Worm (Caenorhabditis elegans): ENCODE measurements around the gene F21A3.2.

The F21A3.2 gene

DNA sequence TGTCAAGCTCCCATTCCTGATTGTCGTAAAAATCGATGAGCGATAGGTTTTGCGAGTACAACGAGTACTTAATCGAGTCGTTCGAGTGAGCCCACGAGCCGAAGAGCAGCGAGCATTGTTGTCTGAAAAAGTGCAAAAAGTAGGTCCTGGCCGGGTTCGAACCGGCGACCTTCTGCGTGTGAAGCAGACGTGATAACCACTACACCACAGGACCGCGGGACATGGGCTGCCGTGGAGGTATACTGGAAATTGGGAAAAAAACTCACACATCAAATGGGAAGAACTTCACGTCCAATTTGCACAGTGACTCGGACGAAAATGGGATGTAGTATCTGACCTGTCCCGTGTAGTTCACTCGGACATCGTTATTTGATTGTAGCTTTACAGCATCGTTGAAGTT is 18.4 kb downstream of the F21A3.2 start (continued):
- TF ChIP-seq chd-7 (tag; optimal IDR thresholded peaks at IDR 0.05): no peak
- TF ChIP-seq hsf-1 (GFP tag; IDR thresholded peaks at IDR 0.05): 0 out of 2 replicates have a peak, but pooled peaks have one; percentile 10
- TF ChIP-seq efl-1 (GFP tag; optimal IDR thresholded peaks at IDR 0.05): no peak
- no peak for TF ChIP-seq F57C9.4 (tag; optimal IDR thresholded peaks at IDR 0.05)
- TF ChIP-seq lsy-27 (tag; optimal IDR thresholded peaks at IDR 0.05; ENCODE audit: borderline replicate concordance, insufficient read depth): no peak
- TF ChIP-seq hmg-1.2 (GFP tag; IDR thresholded peaks at IDR 0.05): peak; percentile 41; the same call in 1 of the 2 replicates
- no peak for TF ChIP-seq lin-40 (tag; optimal IDR thresholded peaks at IDR 0.05)
- TF ChIP-seq ZK185.1 (tag; optimal IDR thresholded peaks at IDR 0.05; ENCODE audit: poor library complexity, severe bottlenecking): no peak
- peak; percentile 63 for TF ChIP-seq pbrm-1 (GFP tag; IDR thresholded peaks at IDR 0.05)
- no peak for TF ChIP-seq K11D2.4 (GFP tag; IDR thresholded peaks at IDR 0.05)
- TF ChIP-seq ztf-25 (GFP tag; IDR thresholded peaks at IDR 0.05): no peak
- no peak for TF ChIP-seq snpc-1.1 (tag; optimal IDR thresholded peaks at IDR 0.05; ENCODE audit: insufficient read depth)
- TF ChIP-seq atf-7 (tag; optimal IDR thresholded peaks at IDR 0.05): no peak
- TF ChIP-seq mxl-1 (tag; optimal IDR thresholded peaks at IDR 0.05): no peak
- no peak for TF ChIP-seq athp-1 (tag; optimal IDR thresholded peaks at IDR 0.05)
- TF ChIP-seq nhr-80 (tag; optimal IDR thresholded peaks at IDR 0.05): peak; percentile 17
- no peak for TF ChIP-seq cebp-2 (GFP tag; IDR thresholded peaks at IDR 0.05)
- no peak for TF ChIP-seq ekl-4 (GFP tag; IDR thresholded peaks at IDR 0.05)
- no peak for TF ChIP-seq cebp-1 (GFP tag; IDR thresholded peaks at IDR 0.05)
- TF ChIP-seq cebp-1 (tag; optimal IDR thresholded peaks at IDR 0.05): no peak
- TF ChIP-seq attf-5 (GFP tag; optimal IDR thresholded peaks at IDR 0.05): no peak
- TF ChIP-seq F33H1.4 (GFP tag; IDR thresholded peaks at IDR 0.05): peak; percentile 54; the same call in 1 of the 2 replicates
- no peak for TF ChIP-seq ceh-79 (tag; optimal IDR thresholded peaks at IDR 0.05)
- TF ChIP-seq repo-1 (tag; optimal IDR thresholded peaks at IDR 0.05): no peak
- no peak for TF ChIP-seq ceh-40 (GFP tag; IDR thresholded peaks at IDR 0.05)
- TF ChIP-seq lin-26 (GFP tag; IDR thresholded peaks at IDR 0.05): peak; percentile 75; the same call in 1 of the 2 replicates
- TF ChIP-seq him-1 (tag; optimal IDR thresholded peaks at IDR 0.05): peak; percentile 65
- TF ChIP-seq F22D6.2 (tag; optimal IDR thresholded peaks at IDR 0.05): no peak
- no peak for TF ChIP-seq hmg-20 (GFP tag; IDR thresholded peaks at IDR 0.05)

ce11 chrV:15512856-15513756 is 20.7 kb downstream of the F21A3.2 start:
- TF ChIP-seq ztf-6 (GFP tag; IDR thresholded peaks at IDR 0.05) (no peak), ceh-79 (tag; optimal IDR thresholded peaks at IDR 0.05) (no peak), ztf-22 (GFP tag; optimal IDR thresholded peaks at IDR 0.05) (no peak), gei-17 (GFP tag; optimal IDR thresholded peaks at IDR 0.05) (no peak), lag-1 (GFP tag; IDR thresholded peaks at IDR 0.05) (no peak), ccch-3 (GFP tag; optimal IDR thresholded peaks at IDR 0.05) (no peak), tlf-1 (GFP tag; optimal IDR thresholded peaks at IDR 0.05) (peak; percentile 34), cebp-2 (GFP tag; IDR thresholded peaks at IDR 0.05) (no peak), snpc-1.1 (tag; optimal IDR thresholded peaks at IDR 0.05; ENCODE audit: insufficient read depth) (no peak), ztf-26 (tag; optimal IDR thresholded peaks at IDR 0.05) (no peak), K11D2.4 (GFP tag; IDR thresholded peaks at IDR 0.05) (no peak), attf-6 (GFP tag; IDR thresholded peaks at IDR 0.05) (peak; percentile 39; the same call in 1 of the 2 replicates), B0336.3 (GFP tag; IDR thresholded peaks at IDR 0.05) (peak; percentile 96), attf-3 (GFP tag; conservative IDR thresholded peaks at IDR 0.05) (no peak), C06A6.2 (GFP tag; conservative IDR thresholded peaks at IDR 0.05) (no peak), dpff-1 (tag; optimal IDR thresholded peaks at IDR 0.05) (no peak), C17E4.6 (GFP tag; IDR thresholded peaks at IDR 0.05) (no peak), bed-1 (GFP tag; IDR thresholded peaks at IDR 0.05) (no peak), efl-1 (GFP tag; optimal IDR thresholded peaks at IDR 0.05) (no peak), lin-26 (GFP tag; IDR thresholded peaks at IDR 0.05) (peak; percentile 70; the same call in 1 of the 2 replicates), egl-18 (GFP tag; IDR thresholded peaks at IDR 0.05) (no peak), tbp1 (GFP tag; optimal IDR thresholded peaks at IDR 0.05) (peak; percentile 41), F33H1.4 (GFP tag; IDR thresholded peaks at IDR 0.05) (0 out of 2 replicates have a peak, but pooled peaks have one; percentile 41), lsy-27 (tag; optimal IDR thresholded peaks at IDR 0.05; ENCODE audit: borderline replicate concordance, insufficient read depth) (no peak), ceh-91 (GFP tag; IDR thresholded peaks at IDR 0.05) (no peak)

All from whole organism, young adult.